Worm (Caenorhabditis elegans) whole organism, L4 larva: ENCODE results near the gene K05G3.1.

Experiments
- ama-1 ChIP-seq: fragments of 150-350 bp; optimal IDR thresholded peaks from 2 replicates; lab custom pipeline; 2014; ENCODE audit warnings: inconsistent platforms, mixed read lengths
- ceh-62 ChIP-seq: sonication (generic microtip); optimal IDR thresholded peaks from 2 replicates; lab custom pipeline; 2017; ENCODE audit warnings: missing biosample characterization, missing genetic modification characterization
- dmd-8 ChIP-seq: fragments of 200-800 bp; sonication (Bioruptor generic); IDR thresholded peaks from 2 replicates; pipeline ENCODE4 v1.3.6; 2022; ENCODE audit warnings: missing genetic modification characterization, missing compliant biosample characterization
- dmd-9 ChIP-seq: fragments of 200-800 bp; sonication (Bioruptor generic); IDR thresholded peaks from 2 replicates; pipeline ENCODE4 v1.3.6; 2022; ENCODE audit warnings: missing genetic modification reagents, missing genetic modification characterization, missing compliant biosample characterization
- dpl-1 ChIP-seq: fragments of 150-350 bp; optimal IDR thresholded peaks from 2 replicates; lab custom pipeline; 2014; ENCODE audit warnings: missing biosample characterization, missing genetic modification reagents, missing genetic modification characterization
- fkh-10 ChIP-seq: fragments of 150-350 bp; optimal IDR thresholded peaks from 2 replicates; lab custom pipeline; 2014; ENCODE audit warnings: missing biosample characterization, missing genetic modification reagents, missing genetic modification characterization
- fos-1 ChIP-seq: fragments of 150-350 bp; optimal IDR thresholded peaks from 2 replicates; lab custom pipeline; 2014; ENCODE audit warnings: missing biosample characterization, missing genetic modification characterization
- hlh-11 ChIP-seq: fragments of 200-800 bp; sonication (Bioruptor generic); optimal IDR thresholded peaks from 2 replicates; lab custom pipeline; 2018; ENCODE audit warnings: mild to moderate bottlenecking, missing genetic modification characterization, missing compliant biosample characterization
- mdt-29 ChIP-seq: fragments of 200-800 bp; sonication (Bioruptor generic); IDR thresholded peaks from 2 replicates; pipeline ENCODE4 v1.3.6; 2022; ENCODE audit warnings: missing genetic modification reagents, missing genetic modification characterization, missing compliant biosample characterization
- mep-1 ChIP-seq: fragments of 150-350 bp; sonication (generic microtip); optimal IDR thresholded peaks from 3 replicates; lab custom pipeline; 2014; ENCODE audit warnings: missing biosample characterization, missing genetic modification characterization
- nhr-10 ChIP-seq: fragments of 150-350 bp; optimal IDR thresholded peaks from 2 replicates; lab custom pipeline; 2014; ENCODE audit warnings: missing biosample characterization, missing genetic modification characterization
- zag-1 ChIP-seq: fragments of 150-350 bp; optimal IDR thresholded peaks from 2 replicates; lab custom pipeline; 2014; ENCODE audit warnings: missing biosample characterization, missing genetic modification characterization

- TF ChIP-seq dpl-1 (GFP tag; lab: Kevin White, UChicago) (no peak), nhr-10 (tag; lab: Kevin White, UChicago) (no peak), ama-1 (lab: Kevin White, UChicago) (no peak), mep-1 (no peak), zag-1 (no peak), mdt-29 (GFP tag; lab: Robert Waterston, UW) (no peak), dmd-9 (GFP tag; lab: Robert Waterston, UW) (no peak), dmd-8 (GFP tag; lab: Robert Waterston, UW) (no peak), fkh-10 (GFP tag; lab: Kevin White, UChicago) (no peak), fos-1 (no peak), ceh-62 (tag; lab: Kevin White, UChicago) (no peak), hlh-11 (tag; lab: Kevin White, UChicago) (no peak)
Measured at ce11 chrX:16461319-16461718, 39.8 kb upstream of the K05G3.1 start.
